Worm (Caenorhabditis elegans) whole organism, young adult: ENCODE measurements around the gene E01B7.2.

Experiments
- B0035.1 ChIP-seq: sonication (generic microtip); optimal IDR thresholded peaks from 2 replicates; lab custom pipeline; 2016; ENCODE audit warnings: missing genetic modification characterization, mild to moderate bottlenecking, missing compliant biosample characterization, missing genotype, missing genetic modification reagents
- F33H1.4 ChIP-seq: fragments of 200-800 bp; sonication (Bioruptor generic); IDR thresholded peaks from 2 replicates; pipeline ENCODE4 v1.3.6; 2022; ENCODE audit warnings: missing genetic modification reagents, missing genetic modification characterization, missing compliant biosample characterization
- F37B4.10 ChIP-seq: fragments of 200-800 bp; sonication (Bioruptor generic); IDR thresholded peaks from 2 replicates; pipeline ENCODE4 v1.3.6; 2022; ENCODE audit warnings: missing genetic modification characterization, missing compliant biosample characterization
- F55B11.4 ChIP-seq: sonication (generic microtip); optimal IDR thresholded peaks from 2 replicates; lab custom pipeline; 2016; ENCODE audit warnings: missing compliant biosample characterization, missing genetic modification characterization, borderline replicate concordance; ENCODE audit not compliant: insufficient read depth
- F57A8.1 ChIP-seq: fragments of 200-800 bp; sonication (Bioruptor generic); optimal IDR thresholded peaks from 2 replicates; lab custom pipeline; 2018; ENCODE audit warnings: mild to moderate bottlenecking, missing genetic modification characterization, moderate library complexity, missing compliant biosample characterization
- T26A5.8 ChIP-seq: sonication (generic microtip); optimal IDR thresholded peaks from 2 replicates; lab custom pipeline; 2016; ENCODE audit warnings: missing genetic modification characterization, missing compliant biosample characterization
- Y56A3A.18 ChIP-seq: fragments of 200-800 bp; sonication (Bioruptor generic); IDR thresholded peaks from 2 replicates; pipeline ENCODE4 v1.3.6; 2022; ENCODE audit warnings: missing genetic modification reagents, missing genetic modification characterization, missing compliant biosample characterization
- Y79H2A.3 ChIP-seq: fragments of 200-800 bp; sonication (Bioruptor generic); conservative IDR thresholded peaks from 2 replicates; pipeline ENCODE4 v1.3.6; 2022; ENCODE audit warnings: missing genetic modification reagents, missing genetic modification characterization, missing compliant biosample characterization
- akir-1 ChIP-seq: fragments of 200-800 bp; sonication (Bioruptor generic); optimal IDR thresholded peaks from 2 replicates; lab custom pipeline; 2018; ENCODE audit warnings: mild to moderate bottlenecking, missing genetic modification characterization, moderate library complexity, missing compliant biosample characterization
- atf-7 ChIP-seq: sonication (generic microtip); optimal IDR thresholded peaks from 2 replicates; lab custom pipeline; 2017; ENCODE audit warnings: mild to moderate bottlenecking, missing genetic modification characterization, missing compliant biosample characterization
- athp-1 ChIP-seq: sonication (generic microtip); optimal IDR thresholded peaks from 2 replicates; lab custom pipeline; 2017; ENCODE audit warnings: mild to moderate bottlenecking, missing genetic modification characterization, missing compliant biosample characterization
- attf-5 ChIP-seq: fragments of 200-800 bp; sonication (Bioruptor generic); optimal IDR thresholded peaks from 2 replicates; lab custom pipeline; 2018; ENCODE audit warnings: mild to moderate bottlenecking, missing genetic modification characterization, missing compliant biosample characterization
- attf-6 ChIP-seq: fragments of 200-800 bp; sonication (Bioruptor generic); IDR thresholded peaks from 2 replicates; pipeline ENCODE4 v1.3.6; 2022; ENCODE audit warnings: missing genetic modification reagents, missing genetic modification characterization, missing compliant biosample characterization
- cebp-1 ChIP-seq, 2 experiments: fragments of 200-800 bp in 1 of 2; sonication (Bioruptor generic) in 1 of 2; sonication (generic microtip) in 1 of 2; IDR thresholded peaks in 1 of 2; optimal IDR thresholded peaks in 1 of 2; 2 replicates each; pipeline versions ENCODE4 v1.3.6 to Lab custom; 2017 to 2022; ENCODE audit warnings: missing compliant biosample characterization in 2 of 2, missing genetic modification characterization in 2 of 2, mild to moderate bottlenecking in 1 of 2, missing genetic modification reagents in 1 of 2, moderate library complexity in 1 of 2
- cebp-2 ChIP-seq: fragments of 200-800 bp; sonication (Bioruptor generic); IDR thresholded peaks from 2 replicates; pipeline ENCODE4 v1.3.6; 2022; ENCODE audit warnings: missing genetic modification characterization, missing compliant biosample characterization
- ceh-40 ChIP-seq: fragments of 200-800 bp; sonication (Bioruptor generic); IDR thresholded peaks from 2 replicates; pipeline ENCODE4 v1.3.6; 2022; ENCODE audit warnings: missing genetic modification characterization, missing compliant biosample characterization
- chd-7 ChIP-seq: sonication (generic microtip); optimal IDR thresholded peaks from 2 replicates; lab custom pipeline; 2016; ENCODE audit warnings: mild to moderate bottlenecking, missing genetic modification characterization, moderate library complexity, missing compliant biosample characterization
- die-1 ChIP-seq: sonication (generic microtip); optimal IDR thresholded peaks from 2 replicates; lab custom pipeline; 2016; ENCODE audit warnings: missing genotype, mild to moderate bottlenecking, missing genetic modification characterization, missing compliant biosample characterization
- egl-18 ChIP-seq: fragments of 200-800 bp; sonication (Bioruptor generic); IDR thresholded peaks from 2 replicates; pipeline ENCODE4 v1.3.6; 2022; ENCODE audit warnings: missing genetic modification reagents, missing genetic modification characterization, missing compliant biosample characterization
- ekl-4 ChIP-seq: fragments of 200-800 bp; sonication (Bioruptor generic); IDR thresholded peaks from 2 replicates; pipeline ENCODE4 v1.3.6; 2022; ENCODE audit warnings: missing genetic modification reagents, missing genetic modification characterization, missing compliant biosample characterization
- hmg-1.2 ChIP-seq: fragments of 200-800 bp; sonication (Bioruptor generic); IDR thresholded peaks from 2 replicates; pipeline ENCODE4 v1.3.6; 2022; ENCODE audit warnings: missing genetic modification reagents, missing genetic modification characterization, missing compliant biosample characterization
- hrde-1 ChIP-seq: sonication (generic microtip); optimal IDR thresholded peaks from 2 replicates; lab custom pipeline; 2016; ENCODE audit warnings: missing genetic modification characterization, mild to moderate bottlenecking, missing compliant biosample characterization, moderate library complexity, missing genotype, missing genetic modification reagents, borderline replicate concordance
- hsf-1 ChIP-seq: fragments of 200-800 bp; sonication (Bioruptor generic); IDR thresholded peaks from 2 replicates; pipeline ENCODE4 v1.3.6; 2022; ENCODE audit warnings: missing genetic modification reagents, missing genetic modification characterization, missing compliant biosample characterization
- let-607 ChIP-seq, 2 experiments: fragments of 200-800 bp in 1 of 2; sonication (Bioruptor generic) in 1 of 2; sonication (generic microtip) in 1 of 2; optimal IDR thresholded peaks; 2 replicates each; lab custom pipeline; 2016 to 2018; ENCODE audit warnings: mild to moderate bottlenecking in 2 of 2, missing compliant biosample characterization in 2 of 2, missing genetic modification characterization in 2 of 2, moderate library complexity in 2 of 2, missing genotype in 1 of 2
- lin-35 ChIP-seq, 3 experiments: fragments of 150-350 bp in 2 of 3; sonication (generic microtip) in 1 of 3; optimal IDR thresholded peaks; 2 replicates each; lab custom pipeline; 2014 to 2018; ENCODE audit warnings: missing biosample characterization in 3 of 3, missing genetic modification characterization in 3 of 3, missing genetic modification reagents in 3 of 3
- lin-40 ChIP-seq: sonication (generic microtip); optimal IDR thresholded peaks from 2 replicates; lab custom pipeline; 2016; ENCODE audit warnings: missing genetic modification characterization, mild to moderate bottlenecking, missing compliant biosample characterization, missing genotype, missing genetic modification reagents
- madf-3 ChIP-seq: fragments of 200-800 bp; sonication (Bioruptor generic); IDR thresholded peaks from 2 replicates; pipeline ENCODE4 v1.3.6; 2022; ENCODE audit warnings: missing genetic modification reagents, missing genetic modification characterization, missing compliant biosample characterization
- mel-28 ChIP-seq: sonication (generic microtip); optimal IDR thresholded peaks from 2 replicates; lab custom pipeline; 2016; ENCODE audit warnings: borderline replicate concordance, mild to moderate bottlenecking, missing genetic modification characterization, missing compliant biosample characterization
- mes-4 ChIP-seq: sonication (generic microtip); optimal IDR thresholded peaks from 2 replicates; lab custom pipeline; 2016; ENCODE audit warnings: missing genotype, missing genetic modification characterization, missing compliant biosample characterization
- mxl-1 ChIP-seq: sonication (generic microtip); optimal IDR thresholded peaks from 2 replicates; lab custom pipeline; 2016; ENCODE audit warnings: missing genetic modification characterization, missing compliant biosample characterization
- nfya-1 ChIP-seq: sonication (generic microtip); optimal IDR thresholded peaks from 2 replicates; lab custom pipeline; 2017; ENCODE audit warnings: antibody characterized with exemption, missing compliant biosample characterization, missing genetic modification characterization, borderline replicate concordance; ENCODE audit not compliant: insufficient read depth
- nfya-2 ChIP-seq: fragments of 200-800 bp; sonication (Bioruptor generic); IDR thresholded peaks from 2 replicates; pipeline ENCODE4 v1.3.6; 2022; ENCODE audit warnings: missing genetic modification reagents, missing genetic modification characterization, missing compliant biosample characterization
- nfyb-1 ChIP-seq: fragments of 200-800 bp; sonication (Bioruptor generic); IDR thresholded peaks from 2 replicates; pipeline ENCODE4 v1.3.6; 2022; ENCODE audit warnings: missing genetic modification reagents, missing genetic modification characterization, missing compliant biosample characterization
- nhr-120 ChIP-seq: fragments of 200-800 bp; sonication (Bioruptor generic); IDR thresholded peaks from 2 replicates; pipeline ENCODE4 v1.3.6; 2022; ENCODE audit warnings: missing genetic modification characterization, missing compliant biosample characterization
- nhr-179 ChIP-seq: sonication (generic microtip); optimal IDR thresholded peaks from 2 replicates; lab custom pipeline; 2016; ENCODE audit warnings: mild to moderate bottlenecking, missing genetic modification characterization, missing compliant biosample characterization
- nhr-80 ChIP-seq: sonication (generic microtip); optimal IDR thresholded peaks from 2 replicates; lab custom pipeline; 2016; ENCODE audit warnings: missing genetic modification characterization, missing compliant biosample characterization
- rec-8 ChIP-seq, 2 experiments: sonication (generic microtip); optimal IDR thresholded peaks; 2 replicates each; lab custom pipeline; 2016; ENCODE audit warnings: mild to moderate bottlenecking in 2 of 2, missing genetic modification characterization in 2 of 2, missing genetic modification reagents in 2 of 2, missing genotype in 2 of 2, missing biosample characterization in 1 of 2, missing compliant biosample characterization in 1 of 2, moderate library complexity in 1 of 2
- repo-1 ChIP-seq: sonication (generic microtip); optimal IDR thresholded peaks from 2 replicates; lab custom pipeline; 2017; ENCODE audit warnings: mild to moderate bottlenecking, missing genetic modification characterization, missing compliant biosample characterization
- snpc-3.4 ChIP-seq: sonication (generic microtip); optimal IDR thresholded peaks from 2 replicates; lab custom pipeline; 2017; ENCODE audit warnings: missing genetic modification characterization, mild to moderate bottlenecking, missing compliant biosample characterization, antibody characterized with exemption, moderate library complexity, missing genotype, missing genetic modification reagents
- sptf-2 ChIP-seq: fragments of 200-800 bp; sonication (Bioruptor generic); optimal IDR thresholded peaks from 2 replicates; lab custom pipeline; 2018; ENCODE audit warnings: mild to moderate bottlenecking, missing genetic modification characterization, missing compliant biosample characterization
- tbx-9 ChIP-seq: sonication (generic microtip); optimal IDR thresholded peaks from 2 replicates; lab custom pipeline; 2016; ENCODE audit warnings: borderline replicate concordance, missing genetic modification characterization, inconsistent platforms, missing compliant biosample characterization
- unc-130 ChIP-seq: sonication (generic microtip); optimal IDR thresholded peaks from 2 replicates; lab custom pipeline; 2016; ENCODE audit warnings: missing genetic modification reagents, missing genetic modification characterization, missing compliant biosample characterization
- xnd-1 ChIP-seq: sonication (generic microtip); optimal IDR thresholded peaks from 2 replicates; lab custom pipeline; 2016; ENCODE audit warnings: missing genotype, missing genetic modification reagents, missing genetic modification characterization, missing compliant biosample characterization
- zim-3 ChIP-seq: sonication (generic microtip); optimal IDR thresholded peaks from 2 replicates; lab custom pipeline; 2017; ENCODE audit warnings: mild to moderate bottlenecking, missing genetic modification characterization, moderate library complexity, missing compliant biosample characterization
- ztf-18 ChIP-seq: sonication (generic microtip); optimal IDR thresholded peaks from 2 replicates; lab custom pipeline; 2016; ENCODE audit warnings: missing genotype, mild to moderate bottlenecking, missing genetic modification characterization, missing compliant biosample characterization
- ztf-25 ChIP-seq: fragments of 200-800 bp; sonication (Bioruptor generic); IDR thresholded peaks from 2 replicates; pipeline ENCODE4 v1.3.6; 2022; ENCODE audit warnings: missing genetic modification reagents, missing genetic modification characterization, missing compliant biosample characterization
- ztf-26 ChIP-seq: sonication (generic microtip); optimal IDR thresholded peaks from 2 replicates; lab custom pipeline; 2017; ENCODE audit warnings: missing genetic modification characterization, missing compliant biosample characterization
- ztf-3 ChIP-seq: fragments of 200-800 bp; sonication (Bioruptor generic); optimal IDR thresholded peaks from 2 replicates; lab custom pipeline; 2018; ENCODE audit warnings: mild to moderate bottlenecking, missing genetic modification characterization, missing compliant biosample characterization

Gene E01B7.2

ce11 chrV:17921423-17921822 is at the start of gene E01B7.2 (continued):
- no peak for TF ChIP-seq let-607 (tag; optimal IDR thresholded peaks at IDR 0.05; lab: Kevin White, UChicago)
- TF ChIP-seq hrde-1: no peak
- TF ChIP-seq akir-1: no peak
- TF ChIP-seq repo-1: peak; percentile 6
- no peak for TF ChIP-seq ztf-3 (GFP tag; lab: Kevin White, UChicago)
- TF ChIP-seq F57A8.1 (GFP tag; lab: Kevin White, UChicago): no peak
- TF ChIP-seq egl-18 (GFP tag; lab: Robert Waterston, UW): no peak
- no peak for TF ChIP-seq athp-1 (tag; lab: Kevin White, UChicago)
- TF ChIP-seq F55B11.4 (tag; lab: Kevin White, UChicago): no peak
- no peak for TF ChIP-seq madf-3
- TF ChIP-seq ceh-40 (GFP tag; lab: Robert Waterston, UW): no peak
- TF ChIP-seq Y56A3A.18: no peak
- no peak for TF ChIP-seq ztf-26 (tag; lab: Kevin White, UChicago)
- no peak for TF ChIP-seq chd-7 (tag; lab: Kevin White, UChicago)
- TF ChIP-seq mel-28 (tag; lab: Kevin White, UChicago): no peak
- TF ChIP-seq atf-7: no peak
- no peak for TF ChIP-seq B0035.1 (tag; lab: Kevin White, UChicago)
- TF ChIP-seq lin-40 (tag; lab: Kevin White, UChicago): peak; percentile 70
- TF ChIP-seq ekl-4 (GFP tag; lab: Robert Waterston, UW): no peak
- TF ChIP-seq tbx-9 (tag; lab: Kevin White, UChicago): no peak
- peak; percentile 41; the same call in 1 of the 2 replicates for TF ChIP-seq nfyb-1 (GFP tag; lab: Robert Waterston, UW)
- peak; percentile 56 for TF ChIP-seq xnd-1 (tag; lab: Kevin White, UChicago)
- TF ChIP-seq nhr-179: no peak
- no peak for TF ChIP-seq nfya-2 (GFP tag; lab: Robert Waterston, UW)
- peak; percentile 50 to 91 (median 78) for TF ChIP-seq lin-35 (GFP tag; optimal IDR thresholded peaks at IDR 0.05; lab: Kevin White, UChicago)
- no peak for TF ChIP-seq die-1
- TF ChIP-seq F33H1.4: peak; percentile 70
- TF ChIP-seq cebp-1 (GFP tag; IDR thresholded peaks at IDR 0.05; lab: Robert Waterston, UW): no peak
- peak; percentile 40 for TF ChIP-seq cebp-1 (tag; optimal IDR thresholded peaks at IDR 0.05; lab: Kevin White, UChicago)
- TF ChIP-seq cebp-2 (GFP tag; lab: Robert Waterston, UW): no peak
- no peak for TF ChIP-seq unc-130
- no peak for TF ChIP-seq zim-3
- no peak for TF ChIP-seq mxl-1 (tag; lab: Kevin White, UChicago)
- TF ChIP-seq nhr-120 (GFP tag; lab: Robert Waterston, UW): no peak
- no peak for TF ChIP-seq ztf-18
- TF ChIP-seq hmg-1.2 (GFP tag; lab: Robert Waterston, UW): peak; percentile 99
- TF ChIP-seq ztf-25: no peak
- no peak; the same call in 1 of the 2 replicates for TF ChIP-seq attf-6 (GFP tag; lab: Robert Waterston, UW)
- TF ChIP-seq Y79H2A.3 (GFP tag; lab: Robert Waterston, UW): no peak
- TF ChIP-seq nfya-1 (tag; lab: Kevin White, UChicago): no peak
- TF ChIP-seq F37B4.10 (GFP tag; lab: Robert Waterston, UW): no peak
- no peak for TF ChIP-seq mes-4 (tag; lab: Kevin White, UChicago)
- no peak for TF ChIP-seq rec-8 (tag; optimal IDR thresholded peaks at IDR 0.05; lab: Kevin White, UChicago)
- TF ChIP-seq T26A5.8 (tag; lab: Kevin White, UChicago): no peak
- no peak for TF ChIP-seq nhr-80 (tag; lab: Kevin White, UChicago)
- TF ChIP-seq hsf-1 (GFP tag; lab: Robert Waterston, UW): no peak
- TF ChIP-seq snpc-3.4 (tag; lab: Kevin White, UChicago): peak; percentile 40
- no peak for TF ChIP-seq sptf-2 (GFP tag; lab: Kevin White, UChicago)
- no peak for TF ChIP-seq attf-5
